Fruit fly (Drosophila melanogaster) Kc167 (cell line): ENCODE measurements around the gene mura.

ENCODE experiments used
- h ChIP-seq: fragments of >200 bp; optimal IDR thresholded peaks from 3 replicates; lab custom pipeline; 2018; ENCODE audit warnings: missing external identifiers
- ttk ChIP-seq: sonication (Bioruptor generic); optimal IDR thresholded peaks from 2 replicates; lab custom pipeline; 2017; ENCODE audit warnings: missing external identifiers

- TF ChIP-seq h (lab: Kevin White, UChicago) (no peak), ttk (no peak)
These were observed 45.0 kb upstream of the mura start for dm6 chr3R:9596615-9597014.
